Worm (Caenorhabditis elegans) whole organism, L1 larva: ENCODE results near the gene srt-63.

Experiments used
- aly-2 ChIP-seq: fragments of 150-350 bp; optimal IDR thresholded peaks from 2 replicates; lab custom pipeline; 2014; ENCODE audit warnings: missing biosample characterization, missing genetic modification characterization
- elt-3 ChIP-seq, 6 experiments: fragments of 150-350 bp in 1 of 6; sonication (generic microtip); optimal IDR thresholded peaks; 2 replicates each; lab custom pipeline; 2017 to 2018; ENCODE audit warnings: missing biosample characterization in 6 of 6, missing genetic modification characterization in 6 of 6, inconsistent platforms in 1 of 6
- jun-1 ChIP-seq: fragments of 150-350 bp; optimal IDR thresholded peaks from 2 replicates; lab custom pipeline; 2014; ENCODE audit warnings: missing biosample characterization, missing genetic modification reagents, missing genetic modification characterization
- lsy-2 ChIP-seq, 2 experiments: fragments of 150-350 bp; optimal IDR thresholded peaks; 2 replicates each; lab custom pipeline; 2014; ENCODE audit warnings: missing biosample characterization in 2 of 2, missing genetic modification characterization in 2 of 2
- mdl-1 ChIP-seq, 2 experiments: fragments of 150-350 bp; optimal IDR thresholded peaks; 2 replicates each; lab custom pipeline; 2014 to 2017; ENCODE audit warnings: missing biosample characterization in 2 of 2, missing genetic modification characterization in 2 of 2, inconsistent platforms in 1 of 2
- nhr-11 ChIP-seq: fragments of 150-350 bp; optimal IDR thresholded peaks from 2 replicates; lab custom pipeline; 2014; ENCODE audit warnings: missing biosample characterization, missing genetic modification characterization
- nhr-12 ChIP-seq: sonication (generic microtip); optimal IDR thresholded peaks from 2 replicates; lab custom pipeline; 2017; ENCODE audit warnings: missing biosample characterization, missing genetic modification characterization
- unc-62 ChIP-seq: fragments of 150-350 bp; optimal IDR thresholded peaks from 2 replicates; lab custom pipeline; 2014; ENCODE audit warnings: missing biosample characterization, missing genetic modification reagents, missing genetic modification characterization
- unc-86 ChIP-seq: sonication (generic microtip); optimal IDR thresholded peaks from 2 replicates; lab custom pipeline; 2016; ENCODE audit warnings: missing genetic modification characterization, missing compliant biosample characterization
- zag-1 ChIP-seq: fragments of 150-350 bp; optimal IDR thresholded peaks from 2 replicates; lab custom pipeline; 2014; ENCODE audit warnings: missing biosample characterization, missing genetic modification characterization

ce11 chrV:3299437-3299836, 43.5 kb upstream of the srt-63 start:
- no peak for TF ChIP-seq nhr-12
- no peak for TF ChIP-seq lsy-2 (tag; optimal IDR thresholded peaks at IDR 0.05; lab: Kevin White, UChicago)
- TF ChIP-seq elt-3 (tag; optimal IDR thresholded peaks at IDR 0.05; lab: Kevin White, UChicago), result no peak
- no peak for TF ChIP-seq aly-2
- TF ChIP-seq nhr-11, result no peak
- TF ChIP-seq unc-62 (GFP tag; lab: Kevin White, UChicago), result no peak
- TF ChIP-seq zag-1 (tag; lab: Kevin White, UChicago), result no peak
- no peak for TF ChIP-seq unc-86 (tag; lab: Kevin White, UChicago)
- no peak for TF ChIP-seq jun-1
- no peak for TF ChIP-seq mdl-1 (tag; optimal IDR thresholded peaks at IDR 0.05; lab: Kevin White, UChicago)
